Fruit fly (Drosophila melanogaster) S2 (cell line): ENCODE results near the gene Ugt316A1.

Source experiments
- CG8478 ChIP-seq: fragments of >200 bp; optimal IDR thresholded peaks from 2 replicates; lab custom pipeline; 2018
- CTCF ChIP-seq, 2 experiments: fragments of >200 bp; optimal IDR thresholded peaks; 2 replicates each; lab custom pipeline; 2018

DNA sequence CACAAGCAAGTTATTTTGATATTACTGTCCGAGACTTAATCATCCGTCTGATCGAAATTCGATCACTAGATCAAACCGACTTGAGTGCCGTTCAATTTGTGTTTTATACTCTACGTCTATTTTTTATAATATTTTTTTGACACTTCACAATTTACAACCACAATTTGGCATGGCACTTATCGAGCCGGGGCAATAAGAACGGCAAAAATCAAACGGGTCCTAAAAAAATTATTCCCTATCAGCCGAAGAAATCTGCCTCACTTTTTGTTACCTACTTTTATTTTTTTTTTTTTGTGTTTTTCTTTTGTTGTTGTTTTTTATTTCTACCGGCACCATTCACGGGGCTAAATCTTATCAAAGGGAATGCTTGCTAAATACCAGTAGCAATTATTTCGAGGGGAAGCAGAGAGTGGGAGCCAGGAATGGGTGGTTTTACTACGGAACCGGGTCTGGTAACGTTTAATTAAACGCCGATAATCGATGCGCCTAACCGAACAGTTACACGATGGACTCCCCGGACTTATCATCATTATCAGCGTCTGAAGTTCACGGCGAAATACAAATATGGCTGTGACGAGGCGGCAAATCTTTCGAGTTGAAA is 47.1 kb downstream of the Ugt316A1 start:
- no peak for TF ChIP-seq CTCF (optimal IDR thresholded peaks at IDR 0.05; lab: Kevin White, UChicago)
- no peak for TF ChIP-seq CG8478 (lab: Kevin White, UChicago)
